Worm (Caenorhabditis elegans): ENCODE measurements around the gene comt-5.

The comt-5 gene

ce11 chrV:2076043-2076442 lies 22.6 kb upstream of the comt-5 start:
- TF ChIP-seq eor-1 (tag; optimal IDR thresholded peaks at IDR 0.05) = no peak
- peak; percentile 53 for TF ChIP-seq lin-39 (tag; optimal IDR thresholded peaks at IDR 0.05)

ce11 chrV:2072807-2073206 lies 19.4 kb upstream of the comt-5 start, which contains the start of gene Y40B10A.9:
Gene Y40B10A.9 (minus strand): TSS chrV:2072907.
- TF ChIP-seq fkh-2 (tag; optimal IDR thresholded peaks at IDR 0.05) (no peak), unc-39 (tag; optimal IDR thresholded peaks at IDR 0.05) (no peak), tbx-2 (tag; optimal IDR thresholded peaks at IDR 0.05) (no peak), lin-15B (tag; optimal IDR thresholded peaks at IDR 0.05) (no peak)

ce11 chrV:2068728-2069443 lies 15.5 kb upstream of the comt-5 start:
- TF ChIP-seq ama-1 (optimal IDR thresholded peaks at IDR 0.05) (peak; percentile 21), nhr-77 (tag; optimal IDR thresholded peaks at IDR 0.05) (no peak)

- TF ChIP-seq nhr-67 (tag; optimal IDR thresholded peaks at IDR 0.05) (no peak), mdl-1 (tag; optimal IDR thresholded peaks at IDR 0.05) (no peak), ama-1 (optimal IDR thresholded peaks at IDR 0.05) (no peak), ztf-4 (tag; optimal IDR thresholded peaks at IDR 0.05) (no peak), lin-15B (tag; optimal IDR thresholded peaks at IDR 0.05) (peak; percentile 3), ZK546.5 (tag; optimal IDR thresholded peaks at IDR 0.05) (no peak), jun-1 (tag; optimal IDR thresholded peaks at IDR 0.05) (no peak), sea-2 (GFP tag; optimal IDR thresholded peaks at IDR 0.05) (no peak), fkh-2 (tag; optimal IDR thresholded peaks at IDR 0.05) (no peak), ceh-28 (tag; optimal IDR thresholded peaks at IDR 0.05) (peak; percentile 10), hmg-11 (tag; optimal IDR thresholded peaks at IDR 0.05) (peak; percentile 25), lin-39 (tag; optimal IDR thresholded peaks at IDR 0.05) (peak; percentile 56), egl-5 (tag; optimal IDR thresholded peaks at IDR 0.05) (peak; percentile 20), pha-4 (tag; optimal IDR thresholded peaks at IDR 0.05) (peak; percentile 11), nhr-23 (tag; optimal IDR thresholded peaks at IDR 0.05) (peak; percentile 12), nfya-1 (tag; optimal IDR thresholded peaks at IDR 0.05; ENCODE audit: insufficient read depth) (peak; percentile 55), snpc-4 (tag; optimal IDR thresholded peaks at IDR 0.05) (peak; percentile 24), nhr-25 (tag; optimal IDR thresholded peaks at IDR 0.05) (peak; percentile 94), elt-3 (tag; optimal IDR thresholded peaks at IDR 0.05) (no peak)
Observed at ce11 chrV:2067985-2068499, 14.6 kb upstream of the comt-5 start, which contains the start of gene lbp-9. Gene lbp-9 (plus strand): TSS chrV:2068449.

- no peak for TF ChIP-seq nhr-28 (tag; optimal IDR thresholded peaks at IDR 0.05)
- no peak for TF ChIP-seq ceh-9 (tag; optimal IDR thresholded peaks at IDR 0.05)
- no peak for TF ChIP-seq aly-2 (tag; optimal IDR thresholded peaks at IDR 0.05)
- no peak for TF ChIP-seq ceh-16 (tag; optimal IDR thresholded peaks at IDR 0.05)
Observed at ce11 chrV:2067419-2067818, 14.0 kb upstream of the comt-5 start.

- TF ChIP-seq R02D3.7 (tag; optimal IDR thresholded peaks at IDR 0.05) (no peak), ztf-11 (tag; optimal IDR thresholded peaks at IDR 0.05) (no peak), elt-2 (tag; optimal IDR thresholded peaks at IDR 0.05) (peak; percentile 59), nfya-1 (tag; optimal IDR thresholded peaks at IDR 0.05; ENCODE audit: insufficient read depth) (peak; percentile 18), zag-1 (tag; optimal IDR thresholded peaks at IDR 0.05) (no peak), aly-2 (tag; optimal IDR thresholded peaks at IDR 0.05) (no peak), pha-4 (tag; optimal IDR thresholded peaks at IDR 0.05) (no peak), hmg-11 (tag; optimal IDR thresholded peaks at IDR 0.05) (peak; percentile 34)
Observed at ce11 chrV:2066780-2067179, 13.4 kb upstream of the comt-5 start, which contains the start of gene nhr-86. Gene nhr-86 (minus strand): TSS chrV:2066850.
